Worm (Caenorhabditis elegans) whole organism, L4/young adult: ENCODE data around the gene H03E18.1.
A peak's percentile ranks its signal among the peaks of the same experiment; 100 is the strongest.
"Not testable (repeated sequence)": the region's sequence is repeated elsewhere in the genome, so short reads cannot be mapped to it uniquely, and the experiment has no call there.

Experiments
- W03F9.2 ChIP-seq: fragments of 150-350 bp; optimal IDR thresholded peaks from 2 replicates; lab custom pipeline; 2014; ENCODE audit warnings: missing biosample characterization, missing genetic modification characterization
- dao-5 ChIP-seq: sonication (generic microtip); optimal IDR thresholded peaks from 2 replicates; lab custom pipeline; 2016; ENCODE audit warnings: missing genotype, missing genetic modification characterization, moderate library complexity, missing compliant biosample characterization
- him-1 ChIP-seq: sonication (generic microtip); optimal IDR thresholded peaks from 2 replicates; lab custom pipeline; 2016; ENCODE audit warnings: missing genotype, missing genetic modification reagents, missing genetic modification characterization, missing compliant biosample characterization

The H03E18.1 gene

DNA sequence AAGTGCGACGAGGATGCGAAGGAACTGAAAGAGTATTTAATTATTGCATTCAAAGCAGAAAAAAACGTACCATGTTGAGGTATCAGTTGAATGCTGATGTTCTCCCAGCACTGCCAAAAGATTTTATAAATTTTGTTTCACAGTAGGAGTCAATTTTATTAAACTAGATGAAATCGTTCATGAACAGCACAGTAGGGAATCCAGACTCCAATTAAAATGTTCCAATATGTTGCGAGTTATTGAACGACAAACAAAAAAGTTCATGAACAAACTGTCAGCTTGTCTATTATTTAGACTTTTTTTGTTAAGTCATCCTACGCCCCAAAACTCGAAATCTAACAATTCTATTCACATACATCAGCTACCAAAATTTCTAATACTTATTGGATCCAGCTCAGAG, 27.3 kb downstream of the H03E18.1 start, which contains the start of gene nspc-1:
Gene nspc-1 (minus strand): TSS at position 101 of the 400 bp plus-strand sequence.
- TF ChIP-seq W03F9.2, him-1, dao-5 (tag; lab: Kevin White, UChicago): not testable (repeated sequence)

DNA sequence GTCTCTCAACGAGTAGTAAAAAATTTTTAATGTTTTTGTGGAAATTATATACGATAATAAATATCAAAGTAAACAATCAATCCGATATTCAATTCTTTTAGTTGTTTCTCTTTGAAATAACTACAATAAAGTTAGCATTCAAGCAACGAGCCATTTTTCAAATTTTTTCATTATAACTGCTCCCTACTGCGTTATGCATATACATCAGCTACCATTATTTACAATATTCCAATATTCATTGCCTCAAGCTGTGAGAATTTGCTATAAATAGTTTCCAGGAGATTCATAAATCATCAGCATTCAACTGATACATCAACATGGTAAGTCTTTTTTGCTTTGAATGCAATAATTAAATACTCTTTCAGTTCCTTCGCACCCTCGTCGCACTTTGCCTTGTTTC, 29.1 kb downstream of the H03E18.1 start, which contains the start of gene nspc-3:
Gene nspc-3 (plus strand): TSS at position 301 of the 400 bp plus-strand sequence.
- TF ChIP-seq dao-5 (tag; lab: Kevin White, UChicago) (no peak), him-1 (tag; lab: Kevin White, UChicago) (no peak), W03F9.2 (tag; lab: Kevin White, UChicago) (no peak)

DNA sequence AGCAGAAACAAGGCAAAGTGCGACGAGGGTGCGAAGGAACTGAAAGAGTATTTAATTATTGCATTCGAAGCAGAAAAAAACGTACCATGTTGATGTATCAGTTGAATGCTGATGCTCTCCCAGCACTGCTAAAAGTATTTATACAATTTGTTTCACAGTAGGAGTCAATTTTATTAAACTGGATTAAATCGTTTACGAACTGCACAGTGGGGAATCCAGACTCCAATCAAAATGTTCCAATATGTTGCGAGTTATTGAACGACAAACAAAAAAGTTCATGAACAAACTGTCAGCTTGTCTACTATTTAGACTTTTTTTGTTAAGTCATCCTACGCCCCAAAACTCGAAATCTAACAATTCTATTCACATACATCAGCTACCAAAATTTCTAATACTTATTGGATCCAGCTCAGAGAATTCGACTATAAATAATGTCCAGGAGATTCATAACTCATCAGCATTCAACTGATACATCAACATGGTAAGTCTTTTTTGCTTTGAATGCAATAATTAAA, 30.6 kb downstream of the H03E18.1 start, which contains the start of the genes nspc-4 and nspc-5:
Gene nspc-4 (minus strand): TSS at position 101 of the 515 bp plus-strand sequence.
Gene nspc-5 (plus strand): TSS at position 465 of the 515 bp plus-strand sequence.
- TF ChIP-seq him-1, dao-5, W03F9.2 (tag; lab: Kevin White, UChicago): not testable (repeated sequence)

DNA sequence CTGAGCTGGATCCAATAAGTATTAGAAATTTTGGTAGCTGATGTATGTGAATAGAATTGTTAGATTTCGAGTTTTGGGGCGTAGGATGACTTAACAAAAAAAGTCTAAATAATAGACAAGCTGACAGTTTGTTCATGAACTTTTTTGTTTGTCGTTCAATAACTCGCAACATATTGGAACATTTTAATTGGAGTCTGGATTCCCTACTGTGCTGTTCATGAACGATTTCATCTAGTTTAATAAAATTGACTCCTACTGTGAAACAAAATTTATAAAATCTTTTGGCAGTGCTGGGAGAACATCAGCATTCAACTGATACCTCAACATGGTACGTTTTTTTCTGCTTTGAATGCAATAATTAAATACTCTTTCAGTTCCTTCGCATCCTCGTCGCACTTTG, 33.9 kb downstream of the H03E18.1 start, which contains the start of gene nspc-7:
Gene nspc-7 (plus strand): TSS at position 301 of the 400 bp plus-strand sequence.
- TF ChIP-seq W03F9.2, him-1, dao-5 (tag; lab: Kevin White, UChicago): not testable (repeated sequence)

DNA sequence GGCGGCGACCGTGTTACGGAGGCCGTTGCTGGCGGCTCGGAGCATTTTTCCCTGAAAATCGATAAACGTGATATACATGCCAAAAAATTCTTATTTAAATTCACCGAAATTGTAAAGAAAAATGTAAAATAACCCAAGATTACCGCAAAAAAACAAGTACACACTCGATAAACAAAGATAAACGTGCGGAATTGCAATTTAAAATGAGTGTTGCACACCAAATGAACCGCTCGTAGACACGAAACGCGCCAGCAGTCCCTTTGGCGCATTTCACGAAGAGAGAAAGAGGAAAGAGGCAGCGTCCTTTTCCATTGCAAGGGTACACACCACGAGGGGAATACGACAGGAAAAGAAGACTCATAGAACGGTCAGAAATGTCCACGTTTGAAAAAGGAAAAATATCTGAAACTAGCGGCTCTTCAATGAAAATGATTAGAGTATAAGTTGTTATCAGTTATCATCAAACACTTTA, 38.3 kb downstream of the H03E18.1 start, which contains the start of gene sdha-1:
Gene sdha-1 (minus strand): TSS at position 51 of the 472 bp plus-strand sequence.
- no peak for TF ChIP-seq dao-5 (tag; lab: Kevin White, UChicago)
- TF ChIP-seq W03F9.2 (tag; lab: Kevin White, UChicago), result peak; percentile 78
- peak; percentile 29 for TF ChIP-seq him-1 (tag; lab: Kevin White, UChicago)

DNA sequence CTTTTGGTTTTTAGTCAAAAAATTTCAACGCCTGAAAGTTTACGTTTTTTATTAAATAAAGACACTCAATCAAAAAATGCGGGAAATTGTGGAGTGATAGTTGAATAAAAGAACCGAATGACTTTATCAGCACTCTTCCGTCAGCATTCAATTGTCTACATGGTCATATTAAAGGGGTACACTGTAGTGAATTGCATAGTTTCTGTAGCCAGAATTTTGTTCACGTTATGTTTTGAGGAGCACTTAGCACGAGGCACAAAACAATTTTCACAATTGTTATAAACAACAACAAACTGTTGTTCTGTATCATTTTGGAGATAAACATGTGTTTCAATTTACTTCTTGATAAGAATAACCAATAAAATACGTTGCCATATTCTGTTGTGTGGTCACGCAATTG, 41.4 kb downstream of the H03E18.1 start, which contains the start of gene D2021.4:
Gene D2021.4 (minus strand): TSS at position 48 of the 400 bp plus-strand sequence.
- no peak for TF ChIP-seq W03F9.2 (tag; lab: Kevin White, UChicago)
- no peak for TF ChIP-seq him-1 (tag; lab: Kevin White, UChicago)
- TF ChIP-seq dao-5 (tag; lab: Kevin White, UChicago), result no peak

DNA sequence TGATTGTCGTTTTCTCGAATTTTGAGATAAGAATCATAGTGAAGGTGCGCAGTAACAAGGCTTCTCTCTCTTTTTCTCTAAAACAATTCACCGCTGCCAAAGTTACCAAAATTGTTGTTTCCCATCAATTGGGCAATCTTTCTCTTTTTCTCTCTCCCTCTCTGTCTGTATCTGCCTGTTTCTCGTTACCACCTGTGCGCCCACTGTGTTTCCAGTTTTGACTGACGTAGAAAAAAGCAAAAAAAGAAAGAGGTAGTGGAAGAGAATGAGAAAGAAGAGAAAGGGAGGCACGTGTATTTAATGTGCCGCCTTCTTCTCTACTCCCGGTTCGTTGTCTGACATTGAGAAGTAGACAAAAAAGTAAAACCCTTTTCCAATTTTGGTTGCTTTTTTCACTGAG, 42.4 kb downstream of the H03E18.1 start:
- TF ChIP-seq dao-5 (tag; lab: Kevin White, UChicago) (no peak), W03F9.2 (tag; lab: Kevin White, UChicago) (no peak), him-1 (tag; lab: Kevin White, UChicago) (no peak)

DNA sequence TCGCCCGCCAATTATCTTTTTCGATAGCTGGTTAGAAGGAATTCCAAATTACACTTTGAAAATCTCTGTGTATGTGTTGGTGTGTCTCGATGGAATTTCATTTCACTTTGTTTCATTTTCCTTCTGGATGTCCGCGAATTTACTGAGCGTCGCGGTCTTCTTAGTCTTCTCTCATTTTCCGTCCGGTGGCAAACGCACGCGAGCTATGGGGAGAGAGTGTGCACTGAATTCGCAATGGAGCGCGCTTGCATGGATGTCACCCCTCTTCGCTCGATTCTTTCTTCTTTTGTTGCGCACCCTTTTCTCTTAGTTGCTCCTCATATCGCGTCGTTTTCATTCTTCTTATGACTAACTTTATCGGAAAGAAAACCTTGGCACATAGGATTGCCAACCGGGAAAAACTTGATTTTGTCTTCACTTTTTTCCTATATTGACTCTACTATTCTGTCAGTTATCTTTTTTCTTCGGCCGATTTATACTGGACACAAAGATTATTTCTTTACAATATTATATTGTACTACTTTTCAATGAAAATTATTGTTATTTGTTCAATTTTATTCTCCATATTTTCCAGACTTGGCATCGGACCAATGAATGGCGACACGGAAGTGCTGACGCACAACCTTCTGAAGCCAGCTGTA, 44.1 kb downstream of the H03E18.1 start, which contains the start of gene dhhc-14:
Gene dhhc-14 (plus strand): TSS at position 591 of the 641 bp plus-strand sequence.
- TF ChIP-seq W03F9.2 (tag; lab: Kevin White, UChicago), result no peak
- TF ChIP-seq him-1 (tag; lab: Kevin White, UChicago), result no peak
- TF ChIP-seq dao-5 (tag; lab: Kevin White, UChicago), result no peak

DNA sequence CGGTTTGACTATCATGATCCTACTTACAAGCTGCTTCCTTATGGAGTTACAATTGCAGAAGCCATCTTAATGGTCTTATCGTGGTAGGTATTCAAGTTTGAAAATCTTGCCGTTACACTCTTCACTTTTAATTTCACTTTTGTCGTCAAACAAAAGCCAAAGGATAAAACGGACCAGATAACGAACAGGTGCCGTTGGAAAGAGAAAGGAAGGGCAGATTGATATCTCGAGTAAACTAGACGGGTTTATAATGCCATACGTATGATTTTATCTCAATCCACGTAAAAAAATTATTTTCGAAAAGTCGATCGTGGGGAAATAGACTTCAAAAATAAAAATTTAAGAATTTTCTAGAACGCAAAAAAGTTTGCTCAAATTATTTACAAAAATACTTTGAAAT, 46.4 kb downstream of the H03E18.1 start:
- TF ChIP-seq dao-5 (tag; lab: Kevin White, UChicago) (no peak), him-1 (tag; lab: Kevin White, UChicago) (no peak), W03F9.2 (tag; lab: Kevin White, UChicago) (no peak)

DNA sequence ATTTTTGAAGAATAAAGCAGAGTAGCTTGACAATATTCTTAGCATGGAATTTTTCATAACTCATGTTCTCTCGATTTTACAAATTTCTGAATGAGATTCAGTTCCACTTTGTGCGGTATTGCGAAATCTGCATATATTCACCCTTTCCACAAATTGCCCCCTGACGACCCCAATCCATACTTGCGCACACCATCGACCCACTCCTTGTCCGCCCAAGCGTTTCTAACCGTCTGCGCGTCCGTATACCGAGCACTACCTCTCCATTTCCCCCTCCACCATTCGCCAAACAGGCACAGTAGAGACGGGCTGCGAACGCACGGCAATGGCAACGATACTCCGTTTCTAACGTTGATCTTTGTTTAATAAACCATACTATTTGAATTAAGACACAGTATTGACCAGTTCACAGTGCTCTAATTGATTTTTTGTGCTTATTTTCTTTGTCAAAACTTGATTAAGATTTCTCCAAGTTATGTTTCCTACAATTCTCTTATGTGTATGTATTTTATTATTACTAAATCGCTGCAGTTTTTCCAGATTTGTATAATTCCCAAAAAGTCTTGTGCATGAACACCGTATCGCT, 49.0 kb downstream of the H03E18.1 start, which contains the start of gene utx-1:
Gene utx-1 (plus strand): TSS at position 533 of the 583 bp plus-strand sequence.
- no peak for TF ChIP-seq dao-5 (tag; lab: Kevin White, UChicago)
- no peak for TF ChIP-seq him-1 (tag; lab: Kevin White, UChicago)
- TF ChIP-seq W03F9.2 (tag; lab: Kevin White, UChicago), result no peak

DNA sequence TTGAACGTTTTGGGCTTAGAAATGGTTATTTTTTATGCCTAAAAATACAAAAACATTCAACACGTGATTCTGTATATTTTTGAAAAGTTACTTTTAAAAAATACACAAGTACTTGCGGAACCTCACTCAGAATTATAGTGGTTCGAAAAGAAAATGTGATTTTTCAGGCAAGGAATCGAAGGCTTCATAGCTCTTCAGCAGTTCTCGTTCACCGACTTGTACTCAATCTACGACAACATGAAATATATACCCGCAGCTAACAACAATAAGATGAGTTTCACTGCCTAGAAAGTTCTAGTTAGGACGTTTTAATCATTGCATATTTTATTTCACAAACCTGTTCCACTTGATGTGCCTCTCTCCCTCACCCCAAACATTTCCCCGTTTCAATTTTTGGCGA, 54.9 kb downstream of the H03E18.1 start:
- TF ChIP-seq dao-5 (tag; lab: Kevin White, UChicago), result no peak
- no peak for TF ChIP-seq him-1 (tag; lab: Kevin White, UChicago)
- no peak for TF ChIP-seq W03F9.2 (tag; lab: Kevin White, UChicago)
